Fruit fly (Drosophila melanogaster): ENCODE measurements around the gene toc.

The toc gene

DNA sequence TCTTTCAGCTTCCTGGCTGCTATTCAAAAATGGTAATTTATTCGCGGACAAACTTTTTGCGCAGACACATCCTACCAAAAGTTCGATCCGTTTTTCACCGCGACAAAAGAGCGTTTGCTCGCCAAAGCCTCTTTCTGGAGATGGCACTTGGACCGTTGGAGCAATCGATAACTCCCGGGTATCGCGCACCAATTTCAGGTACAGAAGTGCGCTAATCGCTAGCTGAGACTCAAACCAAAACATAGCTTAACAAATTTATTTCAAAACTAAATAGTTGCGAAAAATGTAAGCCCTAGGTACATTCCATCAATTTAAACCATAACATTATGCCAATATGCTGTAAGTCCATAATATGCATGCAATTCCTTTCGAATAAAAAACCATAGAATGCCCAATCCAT lies at the start of gene toc (continued):
- peak; percentile 12; the same call in 1 of the 3 replicates for TF ChIP-seq CG2199 (GFP tag; IDR thresholded peaks at IDR 0.05)
- TF ChIP-seq D19B (GFP tag; optimal IDR thresholded peaks at IDR 0.05): no peak
- no peak for TF ChIP-seq CG4404 (GFP tag; IDR thresholded peaks at IDR 0.05)
- peak; percentile 40 for TF ChIP-seq gfzf (GFP tag; optimal IDR thresholded peaks at IDR 0.05)
- no peak for TF ChIP-seq tll (GFP tag; optimal IDR thresholded peaks at IDR 0.05)
- no peak for TF ChIP-seq Nf-YC (tag; optimal IDR thresholded peaks at IDR 0.05)
- no peak for TF ChIP-seq insv (GFP tag; optimal IDR thresholded peaks at IDR 0.05)
- peak; percentile 68 for TF ChIP-seq MBD-R2 (GFP tag; IDR thresholded peaks at IDR 0.05)
- TF ChIP-seq Sry-δ (GFP tag; optimal IDR thresholded peaks at IDR 0.05): peak; percentile 96
- no peak for TF ChIP-seq da (GFP tag; optimal IDR thresholded peaks at IDR 0.05)
- no peak for TF ChIP-seq CHES-1-like (GFP tag; optimal IDR thresholded peaks at IDR 0.05)
- TF ChIP-seq lilli (GFP tag; optimal IDR thresholded peaks at IDR 0.05): peak; percentile 15
- TF ChIP-seq ewg (GFP tag; optimal IDR thresholded peaks at IDR 0.05): peak; percentile 79
- no peak for TF ChIP-seq CG10565 (GFP tag; optimal IDR thresholded peaks at IDR 0.05)
- no peak for TF ChIP-seq Nf-YB (GFP tag; optimal IDR thresholded peaks at IDR 0.05)
- no peak for TF ChIP-seq oc (tag; optimal IDR thresholded peaks at IDR 0.05)
- peak; percentile 79 for TF ChIP-seq Dll (GFP tag; IDR thresholded peaks at IDR 0.05; ENCODE audit: partially characterized antibody)
- peak; percentile 22; the same call in 1 of the 3 replicates for TF ChIP-seq Dbx (GFP tag; IDR thresholded peaks at IDR 0.05)
- TF ChIP-seq dan (GFP tag; IDR thresholded peaks at IDR 0.05): no peak
- no peak for TF ChIP-seq CG4820 (GFP tag; optimal IDR thresholded peaks at IDR 0.05)
- TF ChIP-seq vnd (GFP tag; IDR thresholded peaks at IDR 0.05; ENCODE audit: partially characterized antibody): peak; percentile 80
- TF ChIP-seq scrt (GFP tag; optimal IDR thresholded peaks at IDR 0.05): no peak
- TF ChIP-seq amos (GFP tag; IDR thresholded peaks at IDR 0.05; ENCODE audit: partially characterized antibody): peak; percentile 92
- no peak for TF ChIP-seq ara (GFP tag; IDR thresholded peaks at IDR 0.05)
- peak; percentile 54 for TF ChIP-seq trem (tag; optimal IDR thresholded peaks at IDR 0.05)
- no peak for TF ChIP-seq GATAe (GFP tag; conservative IDR thresholded peaks at IDR 0.05)
- TF ChIP-seq HLH4C (GFP tag; IDR thresholded peaks at IDR 0.05; ENCODE audit: partially characterized antibody): peak; percentile 89
- TF ChIP-seq CG3847 (GFP tag; IDR thresholded peaks at IDR 0.05): no peak
- TF ChIP-seq CG9727 (GFP tag; optimal IDR thresholded peaks at IDR 0.05): no peak
- TF ChIP-seq Trl (optimal IDR thresholded peaks at IDR 0.05): peak in 1 of 2 experiments; percentile 35
- peak; percentile 18 for TF ChIP-seq Trl (GFP tag; optimal IDR thresholded peaks at IDR 0.05)
- TF ChIP-seq onecut (GFP tag; IDR thresholded peaks at IDR 0.05): peak; percentile 30; the same call in 1 of the 2 replicates
- no peak for TF ChIP-seq mirr (GFP tag; optimal IDR thresholded peaks at IDR 0.05)
- TF ChIP-seq Dref (GFP tag; IDR thresholded peaks at IDR 0.05): peak; percentile 91
- TF ChIP-seq sug (tag; optimal IDR thresholded peaks at IDR 0.05): peak; percentile 10
- no peak for TF ChIP-seq CG17328 (GFP tag; IDR thresholded peaks at IDR 0.05)
- TF ChIP-seq zfh2 (GFP tag; optimal IDR thresholded peaks at IDR 0.05): peak; percentile 9
- TF ChIP-seq Ets97D (GFP tag; optimal IDR thresholded peaks at IDR 0.05): peak; percentile 74
- no peak for TF ChIP-seq Chrac-16 (GFP tag; optimal IDR thresholded peaks at IDR 0.05)
- TF ChIP-seq pzg (GFP tag; optimal IDR thresholded peaks at IDR 0.05): peak; percentile 84
- no peak for TF ChIP-seq hth (optimal IDR thresholded peaks at IDR 0.05)
- no peak for TF ChIP-seq HHEX (GFP tag; optimal IDR thresholded peaks at IDR 0.05)
- TF ChIP-seq CG15601 (tag; optimal IDR thresholded peaks at IDR 0.05): peak; percentile 14
- no peak for TF ChIP-seq nom (GFP tag; optimal IDR thresholded peaks at IDR 0.05)
- peak; percentile 85 for TF ChIP-seq Med (GFP tag)
- no peak for TF ChIP-seq tup (GFP tag; optimal IDR thresholded peaks at IDR 0.05)
- TF ChIP-seq Deaf1 (tag; optimal IDR thresholded peaks at IDR 0.05): no peak
- peak; percentile 24 for TF ChIP-seq HmgD (GFP tag; optimal IDR thresholded peaks at IDR 0.05)
- TF ChIP-seq hb (GFP tag; IDR thresholded peaks at IDR 0.05; ENCODE audit: partially characterized antibody): peak; percentile 79
- peak; percentile 48 for TF ChIP-seq CTCF (GFP tag; optimal IDR thresholded peaks at IDR 0.05)
- TF ChIP-seq CG5180 (GFP tag; optimal IDR thresholded peaks at IDR 0.05): peak; percentile 4
- TF ChIP-seq Dip2 (GFP tag; IDR thresholded peaks at IDR 0.05): no peak
